Worm (Caenorhabditis elegans) whole organism, L2 larva: ENCODE results near the gene phlp-2.

Source experiments
- C34F6.9 ChIP-seq: fragments of 150-350 bp; optimal IDR thresholded peaks from 2 replicates; lab custom pipeline; 2014; ENCODE audit warnings: missing biosample characterization, missing genetic modification characterization
- F13H6.1 ChIP-seq: sonication (generic microtip); optimal IDR thresholded peaks from 2 replicates; lab custom pipeline; 2016; ENCODE audit warnings: missing genetic modification characterization, missing compliant biosample characterization
- ceh-82 ChIP-seq: fragments of 150-350 bp; optimal IDR thresholded peaks from 2 replicates; lab custom pipeline; 2014; ENCODE audit warnings: missing biosample characterization, missing genetic modification characterization
- egl-27 ChIP-seq: sonication (generic microtip); optimal IDR thresholded peaks from 3 replicates; lab custom pipeline; 2017; ENCODE audit warnings: missing biosample characterization, missing genetic modification reagents, missing genetic modification characterization
- elt-1 ChIP-seq: fragments of 150-350 bp; optimal IDR thresholded peaks from 2 replicates; lab custom pipeline; 2014; ENCODE audit warnings: missing biosample characterization, missing genetic modification characterization
- fos-1 ChIP-seq: fragments of 150-350 bp; optimal IDR thresholded peaks from 2 replicates; lab custom pipeline; 2014; ENCODE audit warnings: missing biosample characterization, missing genetic modification characterization
- mab-5 ChIP-seq: fragments of 150-350 bp; optimal IDR thresholded peaks from 2 replicates; lab custom pipeline; 2014; ENCODE audit warnings: missing biosample characterization, missing genetic modification characterization
- mdl-1 ChIP-seq, 2 experiments: fragments of 150-350 bp in 1 of 2; sonication (generic microtip) in 1 of 2; optimal IDR thresholded peaks; 2 replicates each; lab custom pipeline; 2017; ENCODE audit warnings: missing biosample characterization in 2 of 2, missing genetic modification characterization in 2 of 2
- nhr-11 ChIP-seq: fragments of 150-350 bp; optimal IDR thresholded peaks from 2 replicates; lab custom pipeline; 2014; ENCODE audit warnings: missing biosample characterization, missing genetic modification characterization
- nhr-25 ChIP-seq: fragments of 150-350 bp; sonication (generic microtip); optimal IDR thresholded peaks from 3 replicates; lab custom pipeline; 2014; ENCODE audit warnings: missing biosample characterization, missing genetic modification characterization
- skn-1 ChIP-seq: sonication (generic microtip); optimal IDR thresholded peaks from 2 replicates; lab custom pipeline; 2017; ENCODE audit warnings: missing biosample characterization, missing genetic modification characterization
- ztf-11 ChIP-seq: sonication (generic microtip); optimal IDR thresholded peaks from 2 replicates; lab custom pipeline; 2017; ENCODE audit warnings: missing biosample characterization, missing genetic modification characterization

- TF ChIP-seq C34F6.9 (tag; lab: Kevin White, UChicago) (no peak), nhr-11 (tag; lab: Kevin White, UChicago) (no peak), nhr-25 (tag; lab: Kevin White, UChicago) (no peak), egl-27 (tag; lab: Kevin White, UChicago) (no peak), ztf-11 (no peak), skn-1 (tag; lab: Kevin White, UChicago) (no peak), elt-1 (tag; lab: Kevin White, UChicago) (no peak), ceh-82 (no peak), F13H6.1 (tag; lab: Kevin White, UChicago) (no peak), mab-5 (no peak), mdl-1 (tag; optimal IDR thresholded peaks at IDR 0.05; lab: Kevin White, UChicago) (no peak), fos-1 (no peak)
Measured at ce11 chrIII:4166745-4167144, 42.5 kb upstream of the phlp-2 start, which contains the start of gene rnf-5.
